Fruit fly (Drosophila melanogaster) whole organism, pupa: ENCODE measurements around the gene CG43896.

Experiments
- CG10348 ChIP-seq: fragments of 200-800 bp; sonication (Bioruptor generic); IDR thresholded peaks from 2 replicates; pipeline ENCODE4 v1.3.6; 2022; ENCODE audit warnings: missing biosample characterization, missing genetic modification characterization
- CG12605 ChIP-seq: fragments of 200-800 bp; sonication (Bioruptor generic); IDR thresholded peaks from 2 replicates; pipeline ENCODE4 v1.3.6; 2022; ENCODE audit warnings: missing biosample characterization, missing genetic modification characterization
- CG13204 ChIP-seq: fragments of 200-800 bp; sonication (Bioruptor generic); optimal IDR thresholded peaks from 2 replicates; lab custom pipeline; 2018; ENCODE audit warnings: missing biosample characterization, mild to moderate bottlenecking, missing genetic modification characterization, moderate library complexity
- CG14655 ChIP-seq: fragments of 200-800 bp; sonication (Bioruptor generic); optimal IDR thresholded peaks from 3 replicates; lab custom pipeline; 2017; ENCODE audit warnings: mild to moderate bottlenecking, missing biosample characterization, missing genetic modification reagents, missing genetic modification characterization
- CG15710 ChIP-seq: fragments of 200-800 bp; sonication (Bioruptor generic); optimal IDR thresholded peaks from 2 replicates; lab custom pipeline; 2018; ENCODE audit warnings: missing biosample characterization, mild to moderate bottlenecking, missing genetic modification characterization, moderate library complexity
- CG17806 ChIP-seq: fragments of 200-800 bp; sonication (Bioruptor generic); optimal IDR thresholded peaks from 2 replicates; lab custom pipeline; 2018; ENCODE audit warnings: missing biosample characterization, mild to moderate bottlenecking, missing genetic modification characterization, moderate library complexity
- CG32121 ChIP-seq: fragments of 200-800 bp; sonication (Bioruptor generic); IDR thresholded peaks from 2 replicates; pipeline ENCODE4 v1.3.6; 2022; ENCODE audit warnings: missing biosample characterization, missing genetic modification characterization
- CG34367 ChIP-seq: fragments of 200-800 bp; sonication (Bioruptor generic); optimal IDR thresholded peaks from 2 replicates; lab custom pipeline; 2018; ENCODE audit warnings: missing biosample characterization, mild to moderate bottlenecking, missing genetic modification characterization
- CG4496 ChIP-seq: fragments of 200-800 bp; sonication (Bioruptor generic); IDR thresholded peaks from 3 replicates; pipeline ENCODE4 v1.3.6; 2022; ENCODE audit warnings: missing biosample characterization, missing genetic modification characterization
- CG8159 ChIP-seq: fragments of 200-800 bp; sonication (Bioruptor generic); optimal IDR thresholded peaks from 3 replicates; lab custom pipeline; 2018; ENCODE audit warnings: missing biosample characterization, mild to moderate bottlenecking, missing genetic modification characterization, moderate library complexity
- CG8301 ChIP-seq: fragments of 200-800 bp; sonication (Bioruptor generic); optimal IDR thresholded peaks from 2 replicates; lab custom pipeline; 2018; ENCODE audit warnings: missing biosample characterization, mild to moderate bottlenecking, missing genetic modification characterization
- CG9948 ChIP-seq: fragments of 200-800 bp; sonication (Bioruptor generic); optimal IDR thresholded peaks from 2 replicates; lab custom pipeline; 2018; ENCODE audit warnings: missing biosample characterization, mild to moderate bottlenecking, missing genetic modification characterization, moderate library complexity
- D1 ChIP-seq: fragments of 200-800 bp; sonication (Bioruptor generic); optimal IDR thresholded peaks from 2 replicates; lab custom pipeline; 2018; ENCODE audit warnings: missing biosample characterization, mild to moderate bottlenecking, missing genetic modification characterization, moderate library complexity
- EcR ChIP-seq: fragments of 200-800 bp; sonication (Bioruptor generic); optimal IDR thresholded peaks from 3 replicates; lab custom pipeline; 2019; ENCODE audit warnings: missing biosample characterization, missing genetic modification characterization, mild to moderate bottlenecking, moderate library complexity, missing genetic modification reagents
- Ets98B ChIP-seq: fragments of 200-800 bp; sonication (Bioruptor generic); IDR thresholded peaks from 2 replicates; pipeline ENCODE4 v1.3.6; 2022; ENCODE audit warnings: missing biosample characterization, missing genetic modification characterization
- Pif1A ChIP-seq: fragments of 200-800 bp; sonication (Bioruptor generic); optimal IDR thresholded peaks from 3 replicates; lab custom pipeline; 2016; ENCODE audit warnings: missing biosample characterization, missing genetic modification characterization
- Pif1B ChIP-seq: fragments of 200-800 bp; sonication (Bioruptor generic); optimal IDR thresholded peaks from 3 replicates; lab custom pipeline; 2016; ENCODE audit warnings: missing biosample characterization, missing genetic modification characterization
- Snoo ChIP-seq: fragments of 200-800 bp; sonication (Bioruptor generic); optimal IDR thresholded peaks from 3 replicates; lab custom pipeline; 2017; ENCODE audit warnings: missing biosample characterization, mild to moderate bottlenecking, missing genetic modification characterization, inconsistent platforms
- fd96Ca ChIP-seq: fragments of 200-800 bp; sonication (Bioruptor generic); IDR thresholded peaks from 3 replicates; pipeline ENCODE4 v1.3.6; 2022; ENCODE audit warnings: missing biosample characterization, missing genetic modification characterization
- gl ChIP-seq: fragments of 200-800 bp; sonication (Bioruptor generic); optimal IDR thresholded peaks from 2 replicates; lab custom pipeline; 2018; ENCODE audit warnings: missing biosample characterization, mild to moderate bottlenecking, missing genetic modification characterization
- rn ChIP-seq: fragments of 200-800 bp; sonication (Bioruptor generic); IDR thresholded peaks from 2 replicates; pipeline ENCODE4 v1.3.6; 2022; ENCODE audit warnings: missing biosample characterization, missing genetic modification characterization

Gene CG43896

dm6 chr3L:11957669-11958333 is 18.1 kb upstream of the CG43896 start, which contains the start of the genes CG11570 and CG43294:
TSS of gene CG11570 (minus strand) at chr3L:11957769.
TSS of gene CG43294 (plus strand) at chr3L:11958283.
- TF ChIP-seq EcR (GFP tag; lab: Kevin White, UChicago) (no peak), Snoo (tag; lab: Kevin White, UChicago) (no peak), CG14655 (no peak), CG13204 (GFP tag; lab: Kevin White, UChicago) (no peak), fd96Ca (GFP tag; lab: Robert Waterston, UW) (no peak), D1 (tag; lab: Kevin White, UChicago) (no peak), rn (GFP tag; lab: Robert Waterston, UW) (no peak), Ets98B (no peak), CG8159 (tag; lab: Kevin White, UChicago) (no peak), CG10348 (GFP tag; lab: Robert Waterston, UW) (no peak), CG9948 (tag; lab: Kevin White, UChicago) (no peak), gl (tag; lab: Kevin White, UChicago) (no peak), CG34367 (tag; lab: Kevin White, UChicago) (no peak), CG32121 (GFP tag; lab: Robert Waterston, UW) (no peak), CG8301 (tag; lab: Kevin White, UChicago) (no peak), Pif1B (GFP tag; lab: Kevin White, UChicago) (no peak), CG15710 (tag; lab: Kevin White, UChicago) (no peak), CG4496 (no peak)

DNA sequence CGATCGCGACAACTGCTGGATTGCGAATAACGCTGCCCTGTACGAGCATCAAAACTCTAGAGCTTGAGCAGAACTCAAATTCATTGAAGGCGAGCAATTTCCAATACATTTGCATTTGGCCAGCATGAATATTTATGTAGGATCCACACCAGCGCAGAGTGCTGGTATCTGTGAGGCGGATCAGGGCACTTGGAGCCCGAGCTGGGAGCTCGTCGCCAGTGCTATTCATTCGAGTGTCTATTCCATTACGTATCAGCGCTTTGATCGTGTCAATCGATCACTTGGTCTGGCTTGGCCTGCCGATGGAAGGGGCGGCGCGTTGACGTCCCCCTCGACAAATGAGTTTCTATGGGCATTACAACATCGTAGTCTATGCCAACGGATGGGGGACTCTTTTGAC is 9.8 kb upstream of the CG43896 start, which contains the start of gene prc:
Gene prc, minus strand, starts transcription at position 28 of the 400 bp plus-strand sequence.
- TF ChIP-seq fd96Ca (GFP tag; lab: Robert Waterston, UW) (no peak), Ets98B (no peak), Snoo (tag; lab: Kevin White, UChicago) (no peak), CG10348 (GFP tag; lab: Robert Waterston, UW) (no peak), CG8301 (tag; lab: Kevin White, UChicago) (no peak), CG9948 (tag; lab: Kevin White, UChicago) (no peak), CG12605 (GFP tag; lab: Robert Waterston, UW) (no peak), CG17806 (tag; lab: Kevin White, UChicago) (no peak), D1 (tag; lab: Kevin White, UChicago) (no peak), CG15710 (tag; lab: Kevin White, UChicago) (no peak), Pif1B (GFP tag; lab: Kevin White, UChicago) (no peak), CG4496 (no peak), CG14655 (no peak)

- TF ChIP-seq Pif1A (GFP tag; lab: Kevin White, UChicago) (no peak), CG9948 (tag; lab: Kevin White, UChicago) (no peak), Snoo (tag; lab: Kevin White, UChicago) (no peak), CG12605 (GFP tag; lab: Robert Waterston, UW) (no peak), Ets98B (no peak), CG10348 (GFP tag; lab: Robert Waterston, UW) (no peak), fd96Ca (GFP tag; lab: Robert Waterston, UW) (no peak), CG32121 (GFP tag; lab: Robert Waterston, UW) (no peak)
Measured at dm6 chr3L:11972879-11973278, 3.0 kb upstream of the CG43896 start, which contains the start of gene Muc68E. TSS of gene Muc68E (minus strand) at chr3L:11972979.

- TF ChIP-seq CG8301 (tag; lab: Kevin White, UChicago): no peak
Measured at dm6 chr3L:11973690-11974089, 2.2 kb upstream of the CG43896 start, which contains the start of gene CG42397. TSS of gene CG42397 (minus strand) at chr3L:11973790.

dm6 chr3L:11974605-11975004 is 1.3 kb upstream of the CG43896 start, which contains the start of gene CG14125:
TSS of gene CG14125 (plus strand) at chr3L:11974905.
- TF ChIP-seq CG8301 (tag; lab: Kevin White, UChicago) (no peak), CG15710 (tag; lab: Kevin White, UChicago) (no peak), CG13204 (GFP tag; lab: Kevin White, UChicago) (no peak), CG9948 (tag; lab: Kevin White, UChicago) (no peak), D1 (tag; lab: Kevin White, UChicago) (no peak), gl (tag; lab: Kevin White, UChicago) (no peak), CG12605 (GFP tag; lab: Robert Waterston, UW) (no peak), EcR (GFP tag; lab: Kevin White, UChicago) (no peak), CG14655 (no peak), CG8159 (tag; lab: Kevin White, UChicago) (no peak), CG17806 (tag; lab: Kevin White, UChicago) (no peak), Pif1B (GFP tag; lab: Kevin White, UChicago) (no peak), CG10348 (GFP tag; lab: Robert Waterston, UW) (no peak), CG4496 (no peak)

DNA sequence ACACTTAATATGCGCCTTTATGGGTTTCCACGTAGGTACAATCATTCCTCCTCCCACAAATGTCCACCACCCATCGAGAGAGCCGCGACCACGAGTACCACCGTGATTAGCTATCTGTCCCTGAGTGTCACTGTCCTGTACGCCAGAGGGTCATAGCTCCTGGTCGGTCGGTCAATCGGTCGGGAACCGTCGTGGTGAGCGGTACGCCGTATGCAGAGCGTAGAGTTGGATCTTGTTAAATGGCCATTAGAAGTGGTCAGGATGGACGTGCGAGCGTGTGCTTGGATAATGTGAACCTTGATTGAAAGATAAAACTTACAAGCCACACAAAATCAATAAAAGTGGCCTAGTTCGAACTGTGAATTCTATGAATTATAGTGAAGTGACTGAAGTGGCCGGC is 8.7 kb downstream of the CG43896 start, which contains the start of gene CG6938:
Gene CG6938, plus strand, starts transcription at position 301 of the 400 bp plus-strand sequence.
- TF ChIP-seq CG4496 (no peak), CG8159 (tag; lab: Kevin White, UChicago) (no peak), Pif1B (GFP tag; lab: Kevin White, UChicago) (no peak), D1 (tag; lab: Kevin White, UChicago) (no peak), fd96Ca (GFP tag; lab: Robert Waterston, UW) (no peak), CG9948 (tag; lab: Kevin White, UChicago) (no peak), CG8301 (tag; lab: Kevin White, UChicago) (no peak), CG15710 (tag; lab: Kevin White, UChicago) (no peak)
